Worm (Caenorhabditis elegans): ENCODE data around the gene che-2.

ce11 chrX:506848-507247, 25.6 kb downstream of the che-2 start, which contains the start of gene B0310.2:
- TF ChIP-seq aly-1 (tag; optimal IDR thresholded peaks at IDR 0.05): no peak
- no peak for TF ChIP-seq hnd-1 (tag; optimal IDR thresholded peaks at IDR 0.05)
- no peak for TF ChIP-seq ama-1 (optimal IDR thresholded peaks at IDR 0.05)
- no peak for TF ChIP-seq tbx-37 (GFP tag; conservative IDR thresholded peaks at IDR 0.05)
- no peak for TF ChIP-seq hmbx-1 (tag; optimal IDR thresholded peaks at IDR 0.05)
- no peak for TF ChIP-seq ets-7 (tag; optimal IDR thresholded peaks at IDR 0.05)
- no peak for TF ChIP-seq flt-1 (GFP tag; IDR thresholded peaks at IDR 0.05)
- TF ChIP-seq ceh-36 (tag; optimal IDR thresholded peaks at IDR 0.05): no peak
- no peak for TF ChIP-seq F13C5.2 (tag; optimal IDR thresholded peaks at IDR 0.05)
- no peak for TF ChIP-seq tra-4 (tag; optimal IDR thresholded peaks at IDR 0.05)

All from whole organism, early embryonic.